Worm (Caenorhabditis elegans) whole organism, young adult: ENCODE results near the gene T24C2.5.

ENCODE experiments used
- B0019.2 ChIP-seq: fragments of 200-800 bp; sonication (Bioruptor generic); conservative IDR thresholded peaks from 2 replicates; pipeline ENCODE4 v1.3.6; 2022; ENCODE audit warnings: missing genetic modification reagents, missing genetic modification characterization, missing compliant biosample characterization
- D2030.7 ChIP-seq: fragments of 200-800 bp; sonication (Bioruptor generic); IDR thresholded peaks from 2 replicates; pipeline ENCODE4 v1.3.6; 2022; ENCODE audit warnings: missing genetic modification reagents, missing genetic modification characterization, missing compliant biosample characterization
- F22D6.2 ChIP-seq: sonication (generic microtip); optimal IDR thresholded peaks from 2 replicates; lab custom pipeline; 2016; ENCODE audit warnings: mild to moderate bottlenecking, missing genetic modification characterization, missing compliant biosample characterization
- F23B12.7 ChIP-seq: sonication (generic microtip); optimal IDR thresholded peaks from 2 replicates; lab custom pipeline; 2017; ENCODE audit warnings: missing genetic modification characterization, mild to moderate bottlenecking, missing compliant biosample characterization, antibody characterized with exemption, moderate library complexity; ENCODE audit not compliant: insufficient read depth
- F37B4.10 ChIP-seq: fragments of 200-800 bp; sonication (Bioruptor generic); IDR thresholded peaks from 2 replicates; pipeline ENCODE4 v1.3.6; 2022; ENCODE audit warnings: missing genetic modification characterization, missing compliant biosample characterization
- F39B2.1 ChIP-seq: fragments of 200-800 bp; sonication (Bioruptor generic); IDR thresholded peaks from 2 replicates; pipeline ENCODE4 v1.3.6; 2022; ENCODE audit warnings: missing genetic modification reagents, missing genetic modification characterization, missing compliant biosample characterization
- K11D2.4 ChIP-seq: fragments of 200-800 bp; sonication (Bioruptor generic); IDR thresholded peaks from 2 replicates; pipeline ENCODE4 v1.3.6; 2022; ENCODE audit warnings: missing genetic modification reagents, missing genetic modification characterization, missing compliant biosample characterization
- K12H6.12 ChIP-seq: fragments of 200-800 bp; sonication (Bioruptor generic); optimal IDR thresholded peaks from 2 replicates; lab custom pipeline; 2018; ENCODE audit warnings: mild to moderate bottlenecking, missing genetic modification characterization, missing compliant biosample characterization
- Y95B8A.8 ChIP-seq: fragments of 200-800 bp; sonication (Bioruptor generic); IDR thresholded peaks from 2 replicates; pipeline ENCODE4 v1.3.6; 2022; ENCODE audit warnings: missing genetic modification reagents, missing genetic modification characterization, missing compliant biosample characterization
- ama-1 ChIP-seq, 3 experiments: fragments of 150-350 bp in 1 of 3; sonication (generic microtip) in 2 of 3; optimal IDR thresholded peaks; 2 replicates each; lab custom pipeline; 2014 to 2018; ENCODE audit warnings: missing biosample characterization in 2 of 3, missing genetic modification characterization in 2 of 3, missing genetic modification reagents in 2 of 3
- aptf-2 ChIP-seq: fragments of 200-800 bp; sonication (Bioruptor generic); conservative IDR thresholded peaks from 2 replicates; pipeline ENCODE4 v1.3.6; 2022; ENCODE audit warnings: missing genetic modification reagents, missing genetic modification characterization, missing compliant biosample characterization
- atf-7 ChIP-seq: sonication (generic microtip); optimal IDR thresholded peaks from 2 replicates; lab custom pipeline; 2017; ENCODE audit warnings: mild to moderate bottlenecking, missing genetic modification characterization, missing compliant biosample characterization
- attf-3 ChIP-seq: fragments of 200-800 bp; sonication (Bioruptor generic); conservative IDR thresholded peaks from 2 replicates; pipeline ENCODE4 v1.3.6; 2022; ENCODE audit warnings: missing genetic modification reagents, missing genetic modification characterization, missing compliant biosample characterization
- attf-6 ChIP-seq: fragments of 200-800 bp; sonication (Bioruptor generic); IDR thresholded peaks from 2 replicates; pipeline ENCODE4 v1.3.6; 2022; ENCODE audit warnings: missing genetic modification reagents, missing genetic modification characterization, missing compliant biosample characterization
- cebp-1 ChIP-seq, 2 experiments: fragments of 200-800 bp in 1 of 2; sonication (Bioruptor generic) in 1 of 2; sonication (generic microtip) in 1 of 2; IDR thresholded peaks in 1 of 2; optimal IDR thresholded peaks in 1 of 2; 2 replicates each; pipeline versions ENCODE4 v1.3.6 to Lab custom; 2017 to 2022; ENCODE audit warnings: missing compliant biosample characterization in 2 of 2, missing genetic modification characterization in 2 of 2, mild to moderate bottlenecking in 1 of 2, missing genetic modification reagents in 1 of 2, moderate library complexity in 1 of 2
- cebp-2 ChIP-seq: fragments of 200-800 bp; sonication (Bioruptor generic); IDR thresholded peaks from 2 replicates; pipeline ENCODE4 v1.3.6; 2022; ENCODE audit warnings: missing genetic modification characterization, missing compliant biosample characterization
- ceh-100 ChIP-seq: fragments of 200-800 bp; sonication (Bioruptor generic); IDR thresholded peaks from 2 replicates; pipeline ENCODE4 v1.3.6; 2022; ENCODE audit warnings: missing genetic modification reagents, missing genetic modification characterization, missing compliant biosample characterization
- ceh-27 ChIP-seq: fragments of 200-800 bp; sonication (Bioruptor generic); optimal IDR thresholded peaks from 2 replicates; lab custom pipeline; 2018; ENCODE audit warnings: mild to moderate bottlenecking, missing genetic modification characterization, moderate library complexity, missing compliant biosample characterization
- chd-7 ChIP-seq: sonication (generic microtip); optimal IDR thresholded peaks from 2 replicates; lab custom pipeline; 2016; ENCODE audit warnings: mild to moderate bottlenecking, missing genetic modification characterization, moderate library complexity, missing compliant biosample characterization
- dox-1 ChIP-seq: fragments of 200-800 bp; sonication (Bioruptor generic); IDR thresholded peaks from 2 replicates; pipeline ENCODE4 v1.3.6; 2022; ENCODE audit warnings: missing genetic modification reagents, missing genetic modification characterization, missing compliant biosample characterization
- dpl-1 ChIP-seq: fragments of 150-350 bp; optimal IDR thresholded peaks from 2 replicates; lab custom pipeline; 2014; ENCODE audit warnings: missing biosample characterization, missing genetic modification reagents, missing genetic modification characterization
- efl-1 ChIP-seq: fragments of 150-350 bp; optimal IDR thresholded peaks from 2 replicates; lab custom pipeline; 2014; ENCODE audit warnings: missing biosample characterization, missing genetic modification reagents, missing genetic modification characterization
- egl-18 ChIP-seq: fragments of 200-800 bp; sonication (Bioruptor generic); IDR thresholded peaks from 2 replicates; pipeline ENCODE4 v1.3.6; 2022; ENCODE audit warnings: missing genetic modification reagents, missing genetic modification characterization, missing compliant biosample characterization
- gei-17 ChIP-seq: fragments of 200-800 bp; sonication (Bioruptor generic); optimal IDR thresholded peaks from 2 replicates; lab custom pipeline; 2018; ENCODE audit warnings: mild to moderate bottlenecking, missing genetic modification characterization, missing compliant biosample characterization
- hlh-26 ChIP-seq: fragments of 200-800 bp; sonication (Bioruptor generic); conservative IDR thresholded peaks from 2 replicates; pipeline ENCODE4 v1.3.6; 2022; ENCODE audit warnings: missing genetic modification reagents, missing genetic modification characterization, missing compliant biosample characterization
- hmg-1.2 ChIP-seq: fragments of 200-800 bp; sonication (Bioruptor generic); IDR thresholded peaks from 2 replicates; pipeline ENCODE4 v1.3.6; 2022; ENCODE audit warnings: missing genetic modification reagents, missing genetic modification characterization, missing compliant biosample characterization
- hsf-1 ChIP-seq: fragments of 200-800 bp; sonication (Bioruptor generic); IDR thresholded peaks from 2 replicates; pipeline ENCODE4 v1.3.6; 2022; ENCODE audit warnings: missing genetic modification reagents, missing genetic modification characterization, missing compliant biosample characterization
- let-526 ChIP-seq: fragments of 200-800 bp; sonication (Bioruptor generic); IDR thresholded peaks from 2 replicates; pipeline ENCODE4 v1.3.6; 2022; ENCODE audit warnings: missing genetic modification reagents, missing genetic modification characterization, missing compliant biosample characterization
- let-607 ChIP-seq, 2 experiments: fragments of 200-800 bp in 1 of 2; sonication (Bioruptor generic) in 1 of 2; sonication (generic microtip) in 1 of 2; optimal IDR thresholded peaks; 2 replicates each; lab custom pipeline; 2016 to 2018; ENCODE audit warnings: mild to moderate bottlenecking in 2 of 2, missing compliant biosample characterization in 2 of 2, missing genetic modification characterization in 2 of 2, moderate library complexity in 2 of 2, missing genotype in 1 of 2
- lin-26 ChIP-seq: fragments of 200-800 bp; sonication (Bioruptor generic); IDR thresholded peaks from 2 replicates; pipeline ENCODE4 v1.3.6; 2022; ENCODE audit warnings: missing genetic modification reagents, missing genetic modification characterization, missing compliant biosample characterization
- lin-40 ChIP-seq: sonication (generic microtip); optimal IDR thresholded peaks from 2 replicates; lab custom pipeline; 2016; ENCODE audit warnings: missing genetic modification characterization, mild to moderate bottlenecking, missing compliant biosample characterization, missing genotype, missing genetic modification reagents
- lin-54 ChIP-seq: fragments of 200-800 bp; sonication (Bioruptor generic); optimal IDR thresholded peaks from 2 replicates; lab custom pipeline; 2018; ENCODE audit warnings: mild to moderate bottlenecking, missing genetic modification characterization, missing compliant biosample characterization
- lir-1 ChIP-seq: fragments of 200-800 bp; sonication (Bioruptor generic); conservative IDR thresholded peaks from 2 replicates; pipeline ENCODE4 v1.3.6; 2022; ENCODE audit warnings: missing genetic modification reagents, missing genetic modification characterization, missing compliant biosample characterization
- lsy-27 ChIP-seq: sonication (generic microtip); optimal IDR thresholded peaks from 2 replicates; lab custom pipeline; 2017; ENCODE audit warnings: missing genetic modification characterization, mild to moderate bottlenecking, missing compliant biosample characterization, antibody characterized with exemption, missing genotype, borderline replicate concordance; ENCODE audit not compliant: insufficient read depth
- madf-8 ChIP-seq: fragments of 200-800 bp; sonication (Bioruptor generic); conservative IDR thresholded peaks from 2 replicates; pipeline ENCODE4 v1.3.6; 2022; ENCODE audit warnings: missing genetic modification reagents, missing genetic modification characterization, missing compliant biosample characterization
- mcd-1 ChIP-seq: fragments of 200-800 bp; sonication (Bioruptor generic); IDR thresholded peaks from 2 replicates; pipeline ENCODE4 v1.3.6; 2022; ENCODE audit warnings: missing genetic modification reagents, missing genetic modification characterization, missing compliant biosample characterization
- nfyb-1 ChIP-seq: fragments of 200-800 bp; sonication (Bioruptor generic); IDR thresholded peaks from 2 replicates; pipeline ENCODE4 v1.3.6; 2022; ENCODE audit warnings: missing genetic modification reagents, missing genetic modification characterization, missing compliant biosample characterization
- nhr-80 ChIP-seq: sonication (generic microtip); optimal IDR thresholded peaks from 2 replicates; lab custom pipeline; 2016; ENCODE audit warnings: missing genetic modification characterization, missing compliant biosample characterization
- pbrm-1 ChIP-seq: fragments of 200-800 bp; sonication (Bioruptor generic); IDR thresholded peaks from 2 replicates; pipeline ENCODE4 v1.3.6; 2022; ENCODE audit warnings: missing genetic modification reagents, missing genetic modification characterization, missing compliant biosample characterization
- rec-8 ChIP-seq, 2 experiments: sonication (generic microtip); optimal IDR thresholded peaks; 2 replicates each; lab custom pipeline; 2016; ENCODE audit warnings: mild to moderate bottlenecking in 2 of 2, missing genetic modification characterization in 2 of 2, missing genetic modification reagents in 2 of 2, missing genotype in 2 of 2, missing biosample characterization in 1 of 2, missing compliant biosample characterization in 1 of 2, moderate library complexity in 1 of 2
- repo-1 ChIP-seq: sonication (generic microtip); optimal IDR thresholded peaks from 2 replicates; lab custom pipeline; 2017; ENCODE audit warnings: mild to moderate bottlenecking, missing genetic modification characterization, missing compliant biosample characterization
- tbp1 ChIP-seq: fragments of 200-800 bp; sonication (Bioruptor generic); optimal IDR thresholded peaks from 2 replicates; lab custom pipeline; 2018; ENCODE audit warnings: mild to moderate bottlenecking, missing genetic modification characterization, missing compliant biosample characterization
- ztf-18 ChIP-seq: sonication (generic microtip); optimal IDR thresholded peaks from 2 replicates; lab custom pipeline; 2016; ENCODE audit warnings: missing genotype, mild to moderate bottlenecking, missing genetic modification characterization, missing compliant biosample characterization
- ztf-6 ChIP-seq: fragments of 200-800 bp; sonication (Bioruptor generic); IDR thresholded peaks from 2 replicates; pipeline ENCODE4 v1.3.6; 2022; ENCODE audit warnings: missing genetic modification reagents, missing genetic modification characterization, missing compliant biosample characterization

The T24C2.5 gene

ce11 chrX:14487832-14488231, 46.4 kb upstream of the T24C2.5 start:
- no peak for TF ChIP-seq chd-7
- TF ChIP-seq Y95B8A.8 (GFP tag; lab: Robert Waterston, UW): no peak
- TF ChIP-seq lsy-27 (tag; lab: Kevin White, UChicago): no peak
- no peak for TF ChIP-seq ztf-6 (GFP tag; lab: Robert Waterston, UW)
- no peak for TF ChIP-seq hlh-26
- TF ChIP-seq madf-8 (GFP tag; lab: Robert Waterston, UW): no peak
- no peak for TF ChIP-seq F37B4.10 (GFP tag; lab: Robert Waterston, UW)
- no peak for TF ChIP-seq attf-6 (GFP tag; lab: Robert Waterston, UW)
- TF ChIP-seq B0019.2 (GFP tag; lab: Robert Waterston, UW): no peak
- no peak for TF ChIP-seq lin-54 (GFP tag; lab: Kevin White, UChicago)
- TF ChIP-seq efl-1 (GFP tag; lab: Kevin White, UChicago): no peak
- no peak for TF ChIP-seq lir-1 (GFP tag; lab: Robert Waterston, UW)
- no peak for TF ChIP-seq dpl-1 (GFP tag; lab: Kevin White, UChicago)
- TF ChIP-seq gei-17 (GFP tag; lab: Kevin White, UChicago): no peak
- TF ChIP-seq aptf-2 (GFP tag; lab: Robert Waterston, UW): no peak
- no peak for TF ChIP-seq hsf-1

DNA sequence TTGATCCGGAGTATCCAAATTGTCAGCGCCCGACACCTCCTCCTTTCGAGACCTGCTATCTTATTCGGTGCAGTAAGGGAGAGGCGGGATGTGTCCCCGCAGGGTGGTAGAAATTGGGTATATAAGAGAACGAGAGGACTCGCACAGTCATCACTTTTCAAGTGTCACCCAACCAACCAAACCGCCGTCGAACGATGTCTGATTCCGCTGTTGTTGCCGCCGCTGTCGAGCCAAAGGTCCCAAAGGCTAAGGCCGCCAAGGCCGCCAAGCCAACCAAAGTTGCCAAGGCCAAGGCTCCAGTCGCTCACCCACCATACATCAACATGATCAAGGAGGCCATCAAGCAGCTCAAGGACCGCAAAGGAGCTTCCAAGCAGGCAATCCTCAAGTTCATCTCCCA, 44.3 kb upstream of the T24C2.5 start, which contains the start of gene his-24:
Gene his-24 (plus strand): TSS at position 150 of the 400 bp plus-strand sequence.
- TF ChIP-seq ceh-100 (GFP tag; lab: Robert Waterston, UW) (no peak), Y95B8A.8 (GFP tag; lab: Robert Waterston, UW) (no peak), let-607 (tag; optimal IDR thresholded peaks at IDR 0.05; lab: Kevin White, UChicago) (no peak), hmg-1.2 (GFP tag; lab: Robert Waterston, UW) (peak; percentile 35; the same call in 1 of the 2 replicates), K11D2.4 (peak; percentile 62), F22D6.2 (tag; lab: Kevin White, UChicago) (no peak), dox-1 (peak; percentile 71), mcd-1 (GFP tag; lab: Robert Waterston, UW) (peak; percentile 44; the same call in 1 of the 2 replicates), cebp-2 (GFP tag; lab: Robert Waterston, UW) (no peak), repo-1 (peak; percentile 3), nhr-80 (tag; lab: Kevin White, UChicago) (peak; percentile 37), tbp1 (GFP tag; lab: Kevin White, UChicago) (peak; percentile 67), ceh-27 (GFP tag; lab: Kevin White, UChicago) (peak; percentile 77), atf-7 (tag; lab: Kevin White, UChicago) (peak; percentile 13), ztf-18 (peak; percentile 17), D2030.7 (GFP tag; lab: Robert Waterston, UW) (no peak), rec-8 (tag; optimal IDR thresholded peaks at IDR 0.05; lab: Kevin White, UChicago) (no peak), F39B2.1 (GFP tag; lab: Robert Waterston, UW) (peak; percentile 99), ama-1 (optimal IDR thresholded peaks at IDR 0.05; lab: Kevin White, UChicago) (peak; percentile 24), ama-1 (GFP tag; optimal IDR thresholded peaks at IDR 0.05; lab: Kevin White, UChicago) (no peak), pbrm-1 (GFP tag; lab: Robert Waterston, UW) (peak; percentile 97), chd-7 (peak; percentile 16), let-526 (0 out of 2 replicates have a peak, but pooled peaks have one; percentile 11), cebp-1 (GFP tag; IDR thresholded peaks at IDR 0.05; lab: Robert Waterston, UW) (no peak), cebp-1 (tag; optimal IDR thresholded peaks at IDR 0.05; lab: Kevin White, UChicago) (no peak), egl-18 (peak; percentile 5; the same call in 1 of the 2 replicates), nfyb-1 (GFP tag; lab: Robert Waterston, UW) (peak; percentile 55; the same call in 1 of the 2 replicates), attf-3 (GFP tag; lab: Robert Waterston, UW) (no peak), F23B12.7 (peak; percentile 36), ztf-6 (GFP tag; lab: Robert Waterston, UW) (0 out of 2 replicates have a peak, but pooled peaks have one; percentile 43), K12H6.12 (tag; lab: Kevin White, UChicago) (peak; percentile 64), lin-26 (0 out of 2 replicates have a peak, but pooled peaks have one; percentile 8), lin-40 (tag; lab: Kevin White, UChicago) (peak; percentile 78)
